Fruit fly (Drosophila melanogaster) whole organism, embryonic: Measurements from ENCODE around the gene Gr64d.

ENCODE experiments used
- Aef1 ChIP-seq: fragments of 200-800 bp; sonication (Bioruptor generic); IDR thresholded peaks from 3 replicates; pipeline ENCODE4 v1.3.6; 2022; ENCODE audit warnings: missing biosample characterization, missing genetic modification characterization
- BEAF-32 ChIP-seq: fragments of 200-800 bp; sonication (Bioruptor generic); optimal IDR thresholded peaks from 3 replicates; lab custom pipeline; 2017; ENCODE audit warnings: missing biosample characterization, missing genetic modification characterization, mild to moderate bottlenecking, moderate library complexity, missing genetic modification reagents
- CG11247 ChIP-seq: fragments of 200-800 bp; sonication (Bioruptor generic); IDR thresholded peaks from 2 replicates; pipeline ENCODE4 v1.3.6; 2022; ENCODE audit warnings: missing biosample characterization, missing genetic modification characterization
- CG13287 ChIP-seq: fragments of 200-800 bp; sonication (Bioruptor generic); IDR thresholded peaks from 2 replicates; pipeline ENCODE4 v1.3.6; 2022; ENCODE audit warnings: missing biosample characterization, missing genetic modification characterization; ENCODE audit not compliant: partially characterized antibody
- CG2199 ChIP-seq: fragments of 200-800 bp; sonication (Bioruptor generic); IDR thresholded peaks from 3 replicates; pipeline ENCODE4 v1.3.6; 2022; ENCODE audit warnings: missing biosample characterization, missing genetic modification characterization
- CG2712 ChIP-seq: fragments of 200-800 bp; optimal IDR thresholded peaks from 3 replicates; lab custom pipeline; 2019; ENCODE audit warnings: missing biosample characterization, mild to moderate bottlenecking, missing genetic modification characterization, moderate library complexity
- CG2875 ChIP-seq: fragments of 200-800 bp; sonication (Bioruptor generic); optimal IDR thresholded peaks from 2 replicates; lab custom pipeline; 2017; ENCODE audit warnings: missing biosample characterization, mild to moderate bottlenecking, missing genetic modification characterization, missing genetic modification reagents
- CG31224 ChIP-seq: fragments of 200-800 bp; sonication (Bioruptor generic); IDR thresholded peaks from 2 replicates; pipeline ENCODE4 v1.3.6; 2022; ENCODE audit warnings: missing biosample characterization, missing genetic modification characterization
- CG31441 ChIP-seq: fragments of 200-800 bp; sonication (Bioruptor generic); IDR thresholded peaks from 2 replicates; pipeline ENCODE4 v1.3.6; 2022; ENCODE audit warnings: missing biosample characterization, missing genetic modification characterization
- CG32532 ChIP-seq: fragments of 200-800 bp; sonication (Bioruptor generic); IDR thresholded peaks from 2 replicates; pipeline ENCODE4 v1.3.6; 2022; ENCODE audit warnings: missing biosample characterization, missing genetic modification characterization
- CG4404 ChIP-seq: fragments of 200-800 bp; sonication (Bioruptor generic); IDR thresholded peaks from 2 replicates; pipeline ENCODE4 v1.3.6; 2022; ENCODE audit warnings: missing biosample characterization, missing genetic modification characterization
- CG6813 ChIP-seq: fragments of 200-800 bp; sonication (Bioruptor generic); optimal IDR thresholded peaks from 2 replicates; lab custom pipeline; 2017; ENCODE audit warnings: missing biosample characterization, missing genetic modification characterization, mild to moderate bottlenecking, moderate library complexity, missing genetic modification reagents
- CG7839 ChIP-seq: fragments of 200-800 bp; sonication (Bioruptor generic); optimal IDR thresholded peaks from 3 replicates; lab custom pipeline; 2018; ENCODE audit warnings: missing biosample characterization, mild to moderate bottlenecking, missing genetic modification characterization, moderate library complexity
- CG8290 ChIP-seq, 3 experiments: fragments of 200-800 bp; sonication (Bioruptor generic); optimal IDR thresholded peaks; 2 replicates each; lab custom pipeline; 2016 to 2019; ENCODE audit warnings: missing biosample characterization in 3 of 3, missing genetic modification characterization in 3 of 3, mild to moderate bottlenecking in 2 of 3, moderate library complexity in 1 of 3
- CG9609 ChIP-seq: fragments of 200-800 bp; sonication (Bioruptor generic); optimal IDR thresholded peaks from 3 replicates; lab custom pipeline; 2016; ENCODE audit warnings: missing biosample characterization, missing genetic modification characterization
- D ChIP-seq, 2 experiments: fragments of 200-800 bp in 1 of 2; fragments of >200 bp in 1 of 2; sonication (Bioruptor generic) in 1 of 2; optimal IDR thresholded peaks; 2 replicates in 1 of 2; 3 replicates in 1 of 2; lab custom pipeline; 2017; ENCODE audit warnings: mild to moderate bottlenecking in 1 of 2, missing biosample characterization in 1 of 2, missing genetic modification characterization in 1 of 2, missing genetic modification reagents in 1 of 2
- Gsc ChIP-seq: fragments of 200-800 bp; sonication (Bioruptor generic); IDR thresholded peaks from 2 replicates; pipeline ENCODE4 v1.3.6; 2022; ENCODE audit warnings: missing biosample characterization, missing genetic modification characterization
- HLH3B ChIP-seq: fragments of 200-800 bp; sonication (Bioruptor generic); IDR thresholded peaks from 2 replicates; pipeline ENCODE4 v1.3.6; 2022; ENCODE audit warnings: missing biosample characterization, missing genetic modification characterization
- Hey ChIP-seq: fragments of 200-800 bp; sonication (Bioruptor generic); optimal IDR thresholded peaks from 3 replicates; lab custom pipeline; 2018; ENCODE audit warnings: missing biosample characterization, mild to moderate bottlenecking, missing genetic modification characterization
- Hmr ChIP-seq: fragments of 200-800 bp; sonication (Bioruptor generic); optimal IDR thresholded peaks from 3 replicates; lab custom pipeline; 2017; ENCODE audit warnings: mild to moderate bottlenecking, missing biosample characterization, missing genetic modification reagents, missing genetic modification characterization
- Jarid2 ChIP-seq: fragments of 200-800 bp; sonication (Bioruptor generic); optimal IDR thresholded peaks from 3 replicates; lab custom pipeline; 2017; ENCODE audit warnings: mild to moderate bottlenecking, missing biosample characterization, missing genetic modification reagents, missing genetic modification characterization
- Lpt ChIP-seq: fragments of >200 bp; optimal IDR thresholded peaks from 2 replicates; lab custom pipeline; 2018; ENCODE audit warnings: missing biosample characterization, missing genetic modification characterization
- Med ChIP-seq: fragments of 200-800 bp; sonication (Bioruptor generic); peaks from one replicate; lab custom pipeline; 2016; ENCODE audit warnings: missing biosample characterization, missing genetic modification characterization, mild to moderate bottlenecking, inconsistent platforms, moderate library complexity
- Mrtf ChIP-seq: fragments of 200-800 bp; sonication (Bioruptor generic); IDR thresholded peaks from 3 replicates; pipeline ENCODE4 v1.3.6; 2022; ENCODE audit warnings: missing biosample characterization, missing genetic modification characterization
- Myb ChIP-seq: fragments of 200-800 bp; sonication (Bioruptor generic); optimal IDR thresholded peaks from 2 replicates; lab custom pipeline; 2016; ENCODE audit warnings: missing biosample characterization, missing genetic modification characterization
- Oaz ChIP-seq: fragments of 200-800 bp; sonication (Bioruptor generic); IDR thresholded peaks from 2 replicates; pipeline ENCODE4 v1.3.6; 2022; ENCODE audit warnings: missing biosample characterization, missing genetic modification characterization
- Opbp ChIP-seq: fragments of 200-800 bp; sonication (Bioruptor generic); IDR thresholded peaks from 3 replicates; pipeline ENCODE4 v1.3.6; 2022; ENCODE audit warnings: missing biosample characterization, missing genetic modification characterization; ENCODE audit not compliant: partially characterized antibody
- bsh ChIP-seq, 2 experiments: fragments of 200-800 bp; sonication (Bioruptor generic); optimal IDR thresholded peaks; 2 replicates each; lab custom pipeline; 2017 to 2018; ENCODE audit warnings: mild to moderate bottlenecking in 2 of 2, missing biosample characterization in 2 of 2, missing genetic modification characterization in 2 of 2, moderate library complexity in 1 of 2
- crol ChIP-seq: fragments of 200-800 bp; sonication (Bioruptor generic); IDR thresholded peaks from 2 replicates; pipeline ENCODE4 v1.3.6; 2022; ENCODE audit warnings: missing biosample characterization, missing genetic modification characterization
- dpn ChIP-seq, 2 experiments: fragments of 200-800 bp; sonication (Bioruptor generic); optimal IDR thresholded peaks; 3 replicates each; lab custom pipeline; 2016; ENCODE audit warnings: missing biosample characterization in 2 of 2, missing genetic modification characterization in 2 of 2
- ewg ChIP-seq: fragments of 200-800 bp; sonication (Bioruptor generic); optimal IDR thresholded peaks from 3 replicates; lab custom pipeline; 2017; ENCODE audit warnings: mild to moderate bottlenecking, missing biosample characterization, missing genetic modification reagents, missing genetic modification characterization
- gcm ChIP-seq: fragments of 200-800 bp; sonication (Bioruptor generic); optimal IDR thresholded peaks from 2 replicates; lab custom pipeline; 2019; ENCODE audit warnings: missing biosample characterization, mild to moderate bottlenecking, missing genetic modification characterization, moderate library complexity
- lov ChIP-seq, 2 experiments: fragments of 200-800 bp in 1 of 2; fragments of >200 bp in 1 of 2; sonication (Bioruptor generic) in 1 of 2; IDR thresholded peaks in 1 of 2; optimal IDR thresholded peaks in 1 of 2; 2 replicates in 1 of 2; 3 replicates in 1 of 2; pipeline versions ENCODE4 v1.3.6 to Lab custom; 2017 to 2022; ENCODE audit warnings: missing biosample characterization in 1 of 2, missing genetic modification characterization in 1 of 2
- luna ChIP-seq: fragments of 200-800 bp; sonication (Bioruptor generic); optimal IDR thresholded peaks from 2 replicates; lab custom pipeline; 2016; ENCODE audit warnings: missing biosample characterization, missing genetic modification characterization
- maf-S ChIP-seq: fragments of 200-800 bp; sonication (Bioruptor generic); optimal IDR thresholded peaks from 2 replicates; lab custom pipeline; 2016; ENCODE audit warnings: missing biosample characterization, missing genetic modification characterization
- mirr ChIP-seq: fragments of 200-800 bp; sonication (Bioruptor generic); optimal IDR thresholded peaks from 3 replicates; lab custom pipeline; 2018; ENCODE audit warnings: missing biosample characterization, mild to moderate bottlenecking, missing genetic modification characterization
- nerfin-1 ChIP-seq: fragments of 200-800 bp; sonication (Bioruptor generic); optimal IDR thresholded peaks from 3 replicates; lab custom pipeline; 2019; ENCODE audit warnings: missing biosample characterization, mild to moderate bottlenecking, missing genetic modification characterization, moderate library complexity
- onecut ChIP-seq: fragments of 200-800 bp; sonication (Bioruptor generic); IDR thresholded peaks from 2 replicates; pipeline ENCODE4 v1.3.6; 2022; ENCODE audit warnings: missing biosample characterization, missing genetic modification characterization
- prd ChIP-seq, 3 experiments: fragments of >200 bp in 2 of 3; fragments of 200-800 bp in 1 of 3; sonication (Bioruptor generic) in 1 of 3; optimal IDR thresholded peaks in 2 of 3; IDR thresholded peaks in 1 of 3; 2 replicates in 2 of 3; 3 replicates in 1 of 3; pipeline versions ENCODE4 v1.3.6 to Lab custom; 2017 to 2022; ENCODE audit warnings: missing biosample characterization in 1 of 3, missing genetic modification characterization in 1 of 3
- pros ChIP-seq: fragments of 200-800 bp; sonication (Bioruptor generic); optimal IDR thresholded peaks from 3 replicates; lab custom pipeline; 2019; ENCODE audit warnings: missing biosample characterization, mild to moderate bottlenecking, missing genetic modification characterization, moderate library complexity
- run ChIP-seq: fragments of 200-800 bp; sonication (Bioruptor generic); optimal IDR thresholded peaks from 3 replicates; lab custom pipeline; 2018; ENCODE audit warnings: missing biosample characterization, mild to moderate bottlenecking, missing genetic modification characterization
- scrt ChIP-seq: fragments of 200-800 bp; sonication (Bioruptor generic); optimal IDR thresholded peaks from 2 replicates; lab custom pipeline; 2018; ENCODE audit warnings: missing biosample characterization, mild to moderate bottlenecking, missing genetic modification characterization, moderate library complexity
- sd ChIP-seq: fragments of 200-800 bp; sonication (Bioruptor generic); optimal IDR thresholded peaks from 3 replicates; lab custom pipeline; 2018; ENCODE audit warnings: missing biosample characterization, mild to moderate bottlenecking, missing genetic modification characterization, moderate library complexity
- sob ChIP-seq: fragments of 200-800 bp; sonication (Bioruptor generic); IDR thresholded peaks from 2 replicates; pipeline ENCODE4 v1.3.6; 2022; ENCODE audit warnings: missing biosample characterization, missing genetic modification characterization
- sqz ChIP-seq: fragments of 200-800 bp; sonication (Bioruptor generic); optimal IDR thresholded peaks from 3 replicates; lab custom pipeline; 2018; ENCODE audit warnings: missing biosample characterization, mild to moderate bottlenecking, missing genetic modification characterization
- trh ChIP-seq: fragments of 200-800 bp; sonication (Bioruptor generic); optimal IDR thresholded peaks from 2 replicates; lab custom pipeline; 2016; ENCODE audit warnings: missing biosample characterization, missing genetic modification characterization
- z ChIP-seq: fragments of 200-800 bp; sonication (Bioruptor generic); IDR thresholded peaks from 3 replicates; pipeline ENCODE4 v1.3.6; 2022; ENCODE audit warnings: missing biosample characterization, missing genetic modification characterization
- zen2 ChIP-seq: fragments of 200-800 bp; sonication (Bioruptor generic); IDR thresholded peaks from 3 replicates; pipeline ENCODE4 v1.3.6; 2022; ENCODE audit warnings: missing biosample characterization, missing genetic modification characterization; ENCODE audit not compliant: partially characterized antibody

Gene Gr64d

DNA sequence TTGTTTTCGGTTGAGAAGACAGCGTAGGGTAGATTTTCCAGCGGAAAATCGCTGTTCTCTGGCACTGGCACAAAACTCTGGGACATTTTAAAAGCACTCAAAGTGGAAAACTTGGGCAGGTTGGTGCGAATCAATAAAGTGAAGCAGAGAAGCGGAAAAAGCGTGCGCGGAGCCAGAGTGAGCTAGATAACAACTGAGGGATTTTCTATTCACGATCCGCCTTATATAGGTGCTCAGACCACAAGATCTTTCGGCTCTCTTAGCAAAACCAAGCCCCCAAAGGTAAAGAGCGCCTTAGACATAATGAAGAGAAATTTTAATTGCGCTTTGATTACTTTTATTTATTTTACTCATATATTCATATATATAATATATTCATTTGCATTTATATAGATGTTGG, 41.9 kb downstream of the Gr64d start, which contains the start of gene Faa (continued):
- TF ChIP-seq CG13287 (peak; percentile 30; the same call in 1 of the 2 replicates), zen2 (GFP tag; lab: Robert Waterston, UW) (0 out of 3 replicates have a peak, but pooled peaks have one; percentile 22), BEAF-32 (GFP tag; lab: Kevin White, UChicago) (no peak), sob (GFP tag; lab: Robert Waterston, UW) (peak; percentile 36; the same call in 1 of the 2 replicates), Hmr (no peak), Aef1 (GFP tag; lab: Robert Waterston, UW) (no peak), onecut (GFP tag; lab: Robert Waterston, UW) (peak; percentile 62), Jarid2 (GFP tag; lab: Kevin White, UChicago) (peak; percentile 75), ewg (GFP tag; lab: Kevin White, UChicago) (no peak), HLH3B (no peak), z (GFP tag; lab: Robert Waterston, UW) (peak; percentile 93), CG8290 (GFP tag; optimal IDR thresholded peaks at IDR 0.05; lab: Kevin White, UChicago) (no peak), CG8290 (tag; optimal IDR thresholded peaks at IDR 0.05; lab: Kevin White, UChicago) (peak in 1 of 2 experiments; percentile 17), CG2199 (GFP tag; lab: Robert Waterston, UW) (0 out of 3 replicates have a peak, but pooled peaks have one; percentile 37), scrt (GFP tag; lab: Kevin White, UChicago) (no peak), gcm (GFP tag; lab: Kevin White, UChicago) (no peak), Med (peak; percentile 42), CG32532 (no peak), run (no peak), Opbp (GFP tag; lab: Robert Waterston, UW) (0 out of 3 replicates have a peak, but pooled peaks have one; percentile 16), CG2712 (tag; lab: Kevin White, UChicago) (no peak)

DNA sequence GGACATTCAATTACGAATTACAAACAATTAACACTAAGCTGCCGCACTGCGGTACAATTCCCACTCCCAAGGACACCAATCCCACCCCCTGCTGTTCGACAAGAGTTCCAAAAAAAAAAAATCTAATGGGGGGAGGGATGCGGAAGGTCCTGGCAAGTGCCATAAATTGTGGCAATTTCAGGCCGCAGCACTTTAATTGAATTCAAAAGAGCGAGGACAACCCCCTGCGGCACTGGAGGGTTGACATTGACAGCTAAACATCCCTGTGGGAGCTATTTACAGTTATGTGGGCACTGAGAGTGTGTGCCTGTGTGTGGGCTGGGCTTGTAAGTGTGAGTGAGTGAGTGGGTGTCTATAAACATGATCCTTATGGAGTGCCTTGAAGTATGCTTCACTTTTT, 45.0 kb downstream of the Gr64d start:
- no peak for TF ChIP-seq trh
- no peak for TF ChIP-seq CG31224
- no peak for TF ChIP-seq lov (optimal IDR thresholded peaks at IDR 0.05; lab: Kevin White, UChicago)
- 0 out of 3 replicates have a peak, but pooled peaks have one; percentile 10 for TF ChIP-seq lov (GFP tag; IDR thresholded peaks at IDR 0.05; lab: Robert Waterston, UW)
- no peak for TF ChIP-seq Lpt (GFP tag; lab: Kevin White, UChicago)
- no peak for TF ChIP-seq CG4404 (GFP tag; lab: Robert Waterston, UW)
- TF ChIP-seq pros = peak; percentile 83
- TF ChIP-seq sd (tag; lab: Kevin White, UChicago) = peak; percentile 2
- TF ChIP-seq crol (GFP tag; lab: Robert Waterston, UW) = 0 out of 2 replicates have a peak, but pooled peaks have one; percentile 25
- TF ChIP-seq CG11247 (GFP tag; lab: Robert Waterston, UW) = no peak
- TF ChIP-seq CG31441 (GFP tag; lab: Robert Waterston, UW) = no peak
- TF ChIP-seq Myb (GFP tag; lab: Kevin White, UChicago) = no peak
- no peak for TF ChIP-seq CG2875 (GFP tag; lab: Kevin White, UChicago)
- TF ChIP-seq run = peak; percentile 77
- TF ChIP-seq maf-S (GFP tag; lab: Kevin White, UChicago) = no peak
- TF ChIP-seq CG9609 = no peak
- TF ChIP-seq Hey = peak; percentile 88
- no peak for TF ChIP-seq prd (optimal IDR thresholded peaks at IDR 0.05; lab: Kevin White, UChicago)
- TF ChIP-seq prd (GFP tag; IDR thresholded peaks at IDR 0.05; lab: Robert Waterston, UW) = no peak
- peak; percentile 49 for TF ChIP-seq mirr (GFP tag; lab: Kevin White, UChicago)
- no peak for TF ChIP-seq luna
- no peak for TF ChIP-seq dpn (GFP tag; optimal IDR thresholded peaks at IDR 0.05; lab: Kevin White, UChicago)
- TF ChIP-seq CG6813 (GFP tag; lab: Kevin White, UChicago) = no peak
- no peak for TF ChIP-seq bsh (GFP tag; optimal IDR thresholded peaks at IDR 0.05; lab: Kevin White, UChicago)
- TF ChIP-seq D (optimal IDR thresholded peaks at IDR 0.05; lab: Kevin White, UChicago) = no peak
- no peak for TF ChIP-seq D (GFP tag; optimal IDR thresholded peaks at IDR 0.05; lab: Kevin White, UChicago)
- TF ChIP-seq Mrtf (GFP tag; lab: Robert Waterston, UW) = no peak
- TF ChIP-seq nerfin-1 = peak; percentile 65
- TF ChIP-seq Gsc = no peak
- peak; percentile 30; the same call in 1 of the 2 replicates for TF ChIP-seq Oaz (GFP tag; lab: Robert Waterston, UW)
- peak; percentile 85 for TF ChIP-seq sqz (GFP tag; lab: Kevin White, UChicago)
- no peak for TF ChIP-seq CG7839 (tag; lab: Kevin White, UChicago)
